Worm (Caenorhabditis elegans): Measurements from ENCODE around the gene lin-48.

The lin-48 gene

DNA sequence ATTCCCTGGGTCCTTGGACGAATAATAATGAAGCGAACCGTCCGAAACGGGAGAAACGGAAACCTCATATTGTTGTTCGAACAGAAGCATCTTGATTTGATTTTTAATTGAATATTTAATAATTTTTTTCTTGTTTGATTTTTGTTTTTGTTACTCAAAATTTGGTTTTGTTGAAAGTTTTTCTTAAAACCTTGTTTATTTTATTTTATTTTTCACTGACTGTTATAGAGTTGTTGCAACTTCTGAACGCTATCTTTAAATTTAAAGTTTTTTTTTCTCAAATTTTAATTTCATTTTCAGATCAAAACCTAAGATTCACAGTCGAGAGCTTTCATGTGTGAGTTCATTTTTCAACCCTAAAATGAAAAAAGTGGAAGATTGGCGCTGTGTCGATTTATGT is 36.2 kb upstream of the lin-48 start, which contains the start of gene alkb-8:
Gene alkb-8, plus strand, starts transcription at position 301 of the 400 bp plus-strand sequence.
- TF ChIP-seq ceh-16 (tag; optimal IDR thresholded peaks at IDR 0.05) (no peak), nhr-76 (tag; optimal IDR thresholded peaks at IDR 0.05) (no peak), nhr-11 (tag; optimal IDR thresholded peaks at IDR 0.05) (no peak), tbx-2 (tag; optimal IDR thresholded peaks at IDR 0.05) (no peak), skn-1 (tag; optimal IDR thresholded peaks at IDR 0.05) (no peak), jun-1 (tag; optimal IDR thresholded peaks at IDR 0.05) (no peak), lsy-12 (tag; optimal IDR thresholded peaks at IDR 0.05) (no peak), nhr-12 (tag; optimal IDR thresholded peaks at IDR 0.05) (no peak), lin-39 (tag; optimal IDR thresholded peaks at IDR 0.05) (no peak), mdl-1 (tag; optimal IDR thresholded peaks at IDR 0.05) (no peak)

DNA sequence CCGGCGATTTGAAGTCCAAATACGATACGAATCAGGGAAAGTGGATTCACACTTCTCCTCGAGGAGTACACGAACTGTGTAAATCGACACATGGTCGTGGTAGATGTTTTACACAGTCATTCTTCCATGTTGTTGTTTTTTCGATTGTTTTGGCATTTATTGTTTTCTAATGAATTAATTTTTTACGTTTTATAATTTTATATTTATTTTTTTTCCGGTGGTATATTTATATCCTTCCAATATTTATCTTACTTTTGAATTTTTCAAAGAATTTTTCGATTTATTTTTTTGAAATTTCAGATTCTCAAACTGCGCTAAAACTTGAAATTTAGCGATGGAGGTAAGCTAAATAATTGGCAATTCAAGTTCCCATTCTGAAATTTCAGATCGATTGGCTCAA is 32.1 kb upstream of the lin-48 start, which contains the start of gene nrde-1:
Gene nrde-1, plus strand, starts transcription at position 301 of the 400 bp plus-strand sequence.
- TF ChIP-seq nhr-76 (tag; optimal IDR thresholded peaks at IDR 0.05) (no peak), nhr-11 (tag; optimal IDR thresholded peaks at IDR 0.05) (no peak), ama-1 (optimal IDR thresholded peaks at IDR 0.05) (no peak), aly-2 (tag; optimal IDR thresholded peaks at IDR 0.05) (no peak), unc-39 (tag; optimal IDR thresholded peaks at IDR 0.05) (no peak), nhr-77 (tag; optimal IDR thresholded peaks at IDR 0.05) (no peak), hmg-11 (tag; optimal IDR thresholded peaks at IDR 0.05) (no peak), nhr-43 (tag; optimal IDR thresholded peaks at IDR 0.05; ENCODE audit: poor library complexity, severe bottlenecking) (no peak), pha-4 (tag; optimal IDR thresholded peaks at IDR 0.05) (no peak), zag-1 (tag; optimal IDR thresholded peaks at IDR 0.05) (no peak), egl-5 (tag; optimal IDR thresholded peaks at IDR 0.05) (no peak), ztf-11 (tag; optimal IDR thresholded peaks at IDR 0.05) (no peak), elt-1 (tag; optimal IDR thresholded peaks at IDR 0.05) (no peak), lin-15B (tag; optimal IDR thresholded peaks at IDR 0.05) (no peak), eor-1 (tag; optimal IDR thresholded peaks at IDR 0.05) (no peak)

DNA sequence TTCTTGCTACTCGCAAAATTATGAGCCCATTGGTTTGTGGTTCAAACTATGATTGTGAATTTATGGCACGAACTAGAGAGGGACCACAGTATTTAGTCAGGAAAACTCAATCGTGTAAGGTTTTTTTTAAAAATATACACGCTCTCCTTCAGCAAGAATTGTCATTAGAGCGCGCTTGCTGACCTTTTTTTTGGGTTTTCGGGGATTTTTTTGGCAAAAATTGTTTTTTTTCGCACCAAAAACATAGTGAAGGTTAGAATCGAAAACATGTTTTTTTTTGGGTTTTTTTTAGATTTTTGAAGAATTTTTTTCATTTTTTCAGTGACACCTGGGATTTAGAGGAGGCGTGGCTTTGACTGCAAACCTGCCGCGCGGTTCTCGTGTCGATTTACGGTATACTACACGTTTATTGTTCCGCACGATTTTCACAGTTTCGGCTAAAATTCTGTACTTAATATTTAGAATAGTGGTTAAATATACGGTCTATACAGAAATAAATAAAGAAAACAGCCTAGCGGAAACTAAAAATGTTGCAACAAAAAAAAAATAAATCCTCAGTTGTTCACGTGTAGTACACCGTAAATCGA is 29.1 kb upstream of the lin-48 start:
- TF ChIP-seq hmg-11 (tag; optimal IDR thresholded peaks at IDR 0.05) (peak; percentile 9), R02D3.7 (tag; optimal IDR thresholded peaks at IDR 0.05) (peak; percentile 62), daf-12 (tag; optimal IDR thresholded peaks at IDR 0.05) (no peak)

DNA sequence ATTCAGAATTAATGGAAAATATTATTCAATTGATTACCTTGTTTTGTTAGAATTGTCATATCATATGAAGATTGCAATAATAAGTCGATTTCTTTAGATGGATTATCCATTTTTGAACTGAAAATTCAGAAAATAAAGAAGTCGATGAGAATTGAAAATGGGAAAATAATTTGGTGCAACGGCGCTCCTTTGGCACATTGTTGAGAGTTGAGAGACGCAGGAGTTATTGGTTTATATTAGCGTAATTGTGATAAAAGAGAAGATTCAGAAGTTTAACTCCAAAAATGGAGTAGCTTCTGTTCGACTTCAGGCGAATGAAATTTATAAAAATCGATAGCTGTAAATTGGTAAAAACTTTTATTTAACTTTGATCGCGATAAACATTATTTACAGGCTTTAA is 25.7 kb upstream of the lin-48 start, which contains the start of gene C14B1.8:
Gene C14B1.8, minus strand, starts transcription at position 117 of the 400 bp plus-strand sequence.
- TF ChIP-seq lin-15B (tag; optimal IDR thresholded peaks at IDR 0.05) (peak; percentile 51), nhr-77 (tag; optimal IDR thresholded peaks at IDR 0.05) (no peak)

DNA sequence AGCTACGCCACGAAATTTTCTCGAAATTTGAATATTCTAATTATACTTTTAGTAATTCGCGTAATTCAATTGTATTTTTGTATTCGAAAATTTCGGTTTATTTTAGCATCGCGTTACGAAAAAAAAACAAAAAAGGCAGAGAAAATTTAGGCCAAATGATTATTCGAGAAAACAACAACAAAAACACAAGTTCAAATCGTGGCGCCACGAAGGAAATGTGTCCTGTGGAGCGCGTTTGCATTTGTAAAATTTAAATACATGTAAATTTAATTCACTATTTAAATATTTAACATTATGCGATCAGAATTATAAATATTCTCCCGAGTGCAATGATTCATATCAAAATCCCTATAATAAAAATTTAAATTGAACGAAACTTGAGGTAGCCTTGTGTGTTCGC is 21.5 kb upstream of the lin-48 start:
- no peak for TF ChIP-seq nhr-23 (tag; optimal IDR thresholded peaks at IDR 0.05)
- no peak for TF ChIP-seq ztf-11 (tag; optimal IDR thresholded peaks at IDR 0.05)

DNA sequence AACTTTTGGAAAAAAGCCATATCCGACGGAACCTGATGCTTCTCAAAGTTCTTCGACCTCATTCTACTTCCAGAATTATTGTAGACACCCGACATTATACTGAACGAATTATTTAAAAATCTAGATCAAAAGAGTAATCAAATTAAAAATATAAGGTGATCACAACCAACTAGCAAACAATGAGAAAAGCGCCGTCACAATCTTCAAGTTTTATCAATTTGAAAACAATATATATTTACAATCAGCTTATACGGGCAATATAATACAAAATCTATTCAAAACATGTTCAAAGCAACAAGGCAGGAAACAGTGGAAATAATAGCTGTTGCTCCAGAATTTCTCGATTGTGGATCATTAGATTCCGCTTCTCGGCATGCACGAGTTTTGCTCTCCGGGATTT is 20.4 kb upstream of the lin-48 start, which contains the start of gene C14B1.12:
Gene C14B1.12, minus strand, starts transcription at position 101 of the 400 bp plus-strand sequence.
- TF ChIP-seq daf-12 (tag; optimal IDR thresholded peaks at IDR 0.05) = no peak
- no peak for TF ChIP-seq egl-27 (tag; optimal IDR thresholded peaks at IDR 0.05)
- no peak for TF ChIP-seq nhr-76 (tag; optimal IDR thresholded peaks at IDR 0.05)
- no peak for TF ChIP-seq unc-62 (GFP tag; optimal IDR thresholded peaks at IDR 0.05)
- TF ChIP-seq ceh-82 (tag; optimal IDR thresholded peaks at IDR 0.05) = no peak
- no peak for TF ChIP-seq nhr-237 (tag; optimal IDR thresholded peaks at IDR 0.05)
- TF ChIP-seq fkh-2 (tag; optimal IDR thresholded peaks at IDR 0.05) = no peak
- TF ChIP-seq zag-1 (tag; optimal IDR thresholded peaks at IDR 0.05) = no peak
- TF ChIP-seq nhr-23 (tag; optimal IDR thresholded peaks at IDR 0.05) = no peak
- TF ChIP-seq lin-15B (tag; optimal IDR thresholded peaks at IDR 0.05) = no peak
- TF ChIP-seq nhr-11 (tag; optimal IDR thresholded peaks at IDR 0.05) = no peak
- no peak for TF ChIP-seq skn-1 (tag; optimal IDR thresholded peaks at IDR 0.05)
- no peak for TF ChIP-seq ztf-11 (tag; optimal IDR thresholded peaks at IDR 0.05)
- no peak for TF ChIP-seq ceh-16 (tag; optimal IDR thresholded peaks at IDR 0.05)
- no peak for TF ChIP-seq elt-1 (tag; optimal IDR thresholded peaks at IDR 0.05)
- no peak for TF ChIP-seq ama-1 (optimal IDR thresholded peaks at IDR 0.05)
- no peak for TF ChIP-seq pqm-1 (tag; optimal IDR thresholded peaks at IDR 0.05)
- TF ChIP-seq ceh-9 (tag; optimal IDR thresholded peaks at IDR 0.05) = no peak
- TF ChIP-seq fos-1 (tag; optimal IDR thresholded peaks at IDR 0.05) = no peak
